Worm (Caenorhabditis elegans): ENCODE data around the gene E02C12.11.

The E02C12.11 gene

DNA sequence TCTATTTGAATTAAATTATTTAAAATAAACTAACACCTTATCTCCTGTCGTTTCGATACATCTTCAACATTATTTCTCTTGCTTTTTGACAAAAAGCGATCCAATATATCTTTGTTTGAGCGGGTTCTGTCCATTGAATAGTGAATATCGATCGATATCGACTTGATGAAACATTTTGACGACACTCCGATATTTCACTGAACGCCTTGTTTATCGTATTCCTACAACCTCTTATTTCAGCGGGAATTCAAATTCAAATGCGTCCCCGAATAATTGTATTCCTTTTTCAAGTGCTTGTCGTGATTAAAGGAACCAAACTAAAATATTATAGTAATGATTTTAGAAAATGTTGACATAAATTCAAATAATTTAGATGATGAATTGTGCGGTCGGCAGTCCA, 32.9 kb downstream of the E02C12.11 start, which contains the start of the genes K07B1.7 and try-5:
TSS of gene K07B1.7 (minus strand) at position 159 of the 400 bp plus-strand sequence.
TSS of gene try-5 (plus strand) at position 241 of the 400 bp plus-strand sequence.
- no peak for TF ChIP-seq him-1 (tag; optimal IDR thresholded peaks at IDR 0.05)
- no peak for TF ChIP-seq dao-5 (tag; optimal IDR thresholded peaks at IDR 0.05)
- no peak for TF ChIP-seq W03F9.2 (tag; optimal IDR thresholded peaks at IDR 0.05)

DNA sequence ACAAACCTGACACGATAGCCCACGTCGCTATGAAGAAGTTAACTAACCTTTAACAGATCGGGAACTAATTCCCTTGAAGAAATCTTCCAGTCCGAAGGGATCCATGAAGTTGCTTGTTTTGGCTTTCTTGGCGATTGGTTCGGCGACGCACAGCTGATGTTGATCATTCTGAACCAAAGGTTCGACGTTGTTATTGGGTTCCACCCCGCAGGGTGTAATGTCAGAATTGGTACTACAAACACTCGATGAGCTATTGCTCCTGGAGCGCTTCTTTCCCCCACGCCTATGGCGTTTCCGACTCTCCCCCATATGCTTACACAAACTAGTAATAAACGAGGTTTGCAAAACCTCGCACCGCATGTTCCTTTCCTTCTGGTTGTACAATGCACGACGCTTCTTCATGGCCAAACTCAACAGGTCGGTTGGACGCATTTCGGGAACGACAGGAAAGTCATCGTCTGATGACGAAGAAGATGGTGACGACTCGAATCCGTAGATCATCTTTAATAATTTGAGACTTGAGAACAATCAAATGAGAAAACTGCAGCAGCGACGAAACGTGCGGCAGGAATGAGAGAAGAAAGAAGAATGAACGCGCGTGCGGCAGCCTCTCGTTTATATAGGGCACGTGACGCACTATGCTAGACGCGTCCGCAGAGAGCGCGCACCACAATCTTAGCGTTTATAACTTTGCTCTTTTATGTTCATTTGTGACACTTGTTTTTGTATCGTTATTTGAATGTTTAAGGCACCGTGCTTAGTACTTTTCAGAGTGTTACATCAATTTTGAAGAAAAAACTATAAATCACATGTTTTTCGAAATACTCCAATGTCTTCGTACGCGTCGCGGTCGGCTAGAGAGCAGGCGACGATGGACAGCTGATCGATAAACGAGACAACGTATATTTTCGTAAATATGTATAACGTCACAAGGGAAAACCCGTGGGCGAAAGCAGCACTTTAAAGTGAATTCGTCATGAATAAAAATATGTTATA, 35.8 kb downstream of the E02C12.11 start, which contains the start of gene tos-1:
TSS of gene tos-1 (minus strand) at position 575 of the 996 bp plus-strand sequence.
- TF ChIP-seq dao-5 (tag; optimal IDR thresholded peaks at IDR 0.05), result no peak
- TF ChIP-seq him-1 (tag; optimal IDR thresholded peaks at IDR 0.05), result peak; percentile 96
- TF ChIP-seq W03F9.2 (tag; optimal IDR thresholded peaks at IDR 0.05), result peak; percentile 89

DNA sequence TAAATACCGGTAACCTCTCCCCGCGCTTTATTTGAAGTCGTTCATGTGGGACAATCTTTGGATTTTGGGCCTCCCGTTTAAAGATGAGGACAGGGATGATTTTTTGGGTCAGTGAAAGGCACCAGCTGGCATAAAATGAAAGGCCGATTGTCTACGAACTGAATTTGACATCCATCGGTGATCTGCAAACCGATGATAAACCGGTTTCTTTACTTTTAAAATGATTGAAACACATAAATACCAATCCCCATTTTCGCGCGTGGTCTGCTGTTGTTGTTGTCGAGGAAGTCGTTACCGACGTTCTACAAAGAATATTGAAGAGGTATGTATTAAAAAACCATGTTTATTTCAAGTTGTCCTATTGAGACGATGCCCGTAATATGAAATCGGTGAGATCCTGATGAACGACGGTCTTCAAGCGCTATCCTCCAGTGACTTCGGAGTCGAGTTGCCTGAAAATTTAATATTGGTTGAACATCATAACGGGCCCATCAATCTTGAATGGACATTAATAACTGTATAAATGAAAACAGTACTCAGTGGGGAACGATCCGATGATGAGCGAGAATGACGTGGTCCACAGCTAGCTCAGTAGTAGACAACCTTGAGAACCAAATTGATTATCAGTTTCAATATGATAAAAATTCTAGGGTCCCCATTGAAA, 36.6 kb downstream of the E02C12.11 start:
- TF ChIP-seq dao-5 (tag; optimal IDR thresholded peaks at IDR 0.05), result no peak
- no peak for TF ChIP-seq W03F9.2 (tag; optimal IDR thresholded peaks at IDR 0.05)
- no peak for TF ChIP-seq him-1 (tag; optimal IDR thresholded peaks at IDR 0.05)

DNA sequence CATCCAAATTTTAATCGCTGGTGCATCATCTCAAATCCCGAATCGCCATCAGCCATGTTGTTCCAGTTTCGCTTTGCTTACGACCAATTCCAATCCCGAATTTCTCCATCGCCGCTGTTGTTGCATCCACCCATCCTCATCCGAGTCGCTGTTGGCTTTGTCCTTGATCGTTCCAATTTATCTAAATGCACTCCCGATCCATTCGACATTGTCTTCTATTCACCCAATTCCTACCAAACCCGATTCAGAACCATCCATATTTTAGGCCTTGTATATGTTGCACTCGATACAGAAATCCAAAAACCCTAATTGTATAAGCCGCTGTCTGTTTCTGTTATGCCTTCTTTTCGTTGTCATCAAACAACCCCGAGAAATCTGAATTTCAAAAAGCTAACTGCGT, 39.4 kb downstream of the E02C12.11 start:
- TF ChIP-seq him-1 (tag; optimal IDR thresholded peaks at IDR 0.05), result no peak
- no peak for TF ChIP-seq dao-5 (tag; optimal IDR thresholded peaks at IDR 0.05)
- TF ChIP-seq W03F9.2 (tag; optimal IDR thresholded peaks at IDR 0.05), result no peak

DNA sequence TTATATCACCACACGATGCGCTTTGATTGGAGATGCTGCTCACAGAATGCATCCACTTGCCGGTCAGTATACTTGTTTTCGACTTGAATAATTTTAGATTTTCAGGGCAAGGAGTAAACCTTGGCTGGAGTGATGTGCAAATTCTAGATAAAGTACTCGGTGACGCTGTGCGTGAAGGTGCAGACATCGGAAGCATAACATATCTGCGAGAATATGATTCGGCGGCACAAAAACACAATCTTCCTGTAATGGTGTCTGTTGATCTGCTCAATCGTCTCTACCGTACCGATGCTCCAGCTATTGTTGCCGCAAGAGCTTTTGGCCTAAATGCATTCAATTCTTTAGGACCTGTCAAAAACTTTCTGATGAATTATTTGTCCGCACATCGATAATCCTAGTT, 41.3 kb downstream of the E02C12.11 start:
- TF ChIP-seq W03F9.2 (tag; optimal IDR thresholded peaks at IDR 0.05) (no peak), him-1 (tag; optimal IDR thresholded peaks at IDR 0.05) (no peak), dao-5 (tag; optimal IDR thresholded peaks at IDR 0.05) (no peak)

DNA sequence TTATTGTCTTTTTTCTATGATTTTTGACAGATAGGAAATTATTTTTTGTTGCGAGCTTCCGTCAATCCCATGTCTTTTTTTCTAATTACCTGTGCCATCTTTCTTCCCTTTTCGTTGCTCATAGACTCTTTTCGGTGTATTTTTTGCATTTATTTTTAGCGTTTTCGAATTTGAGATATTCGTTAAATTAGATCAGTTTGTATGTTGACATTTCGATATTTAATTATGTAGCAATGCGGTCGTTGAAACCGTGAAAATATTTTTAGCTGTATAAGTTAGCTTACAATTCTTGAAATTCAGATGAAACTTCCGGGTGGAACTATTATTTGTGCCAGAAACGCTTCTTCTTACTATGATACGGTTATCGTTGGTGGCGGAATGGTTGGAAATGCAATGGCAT, 43.2 kb downstream of the E02C12.11 start, which contains the start of gene coq-6:
TSS of gene coq-6 (plus strand) at position 301 of the 400 bp plus-strand sequence.
- TF ChIP-seq dao-5 (tag; optimal IDR thresholded peaks at IDR 0.05) (no peak), him-1 (tag; optimal IDR thresholded peaks at IDR 0.05) (no peak), W03F9.2 (tag; optimal IDR thresholded peaks at IDR 0.05) (no peak)

DNA sequence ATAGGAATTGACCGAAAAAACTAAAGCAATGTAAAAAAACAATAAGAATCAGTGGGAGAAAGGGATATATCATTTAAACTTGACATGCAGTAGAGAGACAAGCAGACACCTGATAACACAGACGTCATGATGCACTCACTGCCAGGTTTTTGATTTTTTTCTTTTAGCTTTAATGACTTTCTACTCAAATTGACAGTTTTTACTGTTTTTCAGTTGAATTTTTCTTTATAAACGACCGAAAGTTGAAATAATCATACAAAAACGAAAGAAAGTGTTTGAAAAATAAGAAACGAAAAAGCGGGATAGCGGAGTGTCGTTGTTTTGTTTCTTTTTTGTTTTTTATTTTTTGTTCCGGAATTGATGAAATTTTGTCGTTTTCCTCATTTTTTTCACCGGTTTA, 45.5 kb downstream of the E02C12.11 start, which contains the start of gene ucp-4:
TSS of gene ucp-4 (plus strand) at position 83 of the 400 bp plus-strand sequence.
- TF ChIP-seq W03F9.2 (tag; optimal IDR thresholded peaks at IDR 0.05), result peak; percentile 29
- TF ChIP-seq him-1 (tag; optimal IDR thresholded peaks at IDR 0.05), result no peak
- TF ChIP-seq dao-5 (tag; optimal IDR thresholded peaks at IDR 0.05), result no peak

DNA sequence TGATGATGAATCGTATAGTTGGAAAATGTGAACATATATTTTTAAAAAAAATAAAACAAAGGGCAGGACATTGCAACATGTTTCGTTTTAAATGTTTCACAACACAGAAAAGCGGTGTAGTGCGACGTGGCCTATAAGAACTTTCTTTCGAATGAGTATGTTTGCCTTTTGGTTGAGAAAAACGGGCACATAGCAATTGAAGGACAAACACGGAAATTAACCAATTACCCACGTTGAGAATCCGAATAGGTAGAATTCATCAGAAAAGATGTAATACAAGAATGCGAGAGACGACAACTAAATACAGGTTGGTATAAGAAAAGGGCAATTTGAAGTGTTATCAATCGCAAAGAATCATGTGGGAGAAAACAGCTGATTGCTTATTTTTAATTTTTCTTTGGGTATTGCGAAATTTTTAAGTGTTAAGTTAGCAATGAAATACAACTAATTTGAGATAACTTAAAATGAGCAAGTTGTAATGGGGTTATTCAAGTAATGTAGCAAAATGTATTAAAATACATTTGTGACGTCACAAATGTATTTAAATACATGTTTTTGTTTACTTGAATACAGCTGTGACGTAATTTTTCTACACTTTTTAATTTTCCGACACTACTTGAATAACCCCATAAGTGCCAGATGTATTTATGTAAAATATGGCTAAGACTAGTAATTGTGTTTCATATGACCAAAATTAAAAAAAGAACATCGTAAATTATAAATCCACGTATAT, 46.2 kb downstream of the E02C12.11 start, which contains the start of gene acl-14:
TSS of gene acl-14 (minus strand) at position 316 of the 733 bp plus-strand sequence.
- TF ChIP-seq W03F9.2 (tag; optimal IDR thresholded peaks at IDR 0.05), result no peak
- TF ChIP-seq dao-5 (tag; optimal IDR thresholded peaks at IDR 0.05), result no peak
- TF ChIP-seq him-1 (tag; optimal IDR thresholded peaks at IDR 0.05), result no peak

DNA sequence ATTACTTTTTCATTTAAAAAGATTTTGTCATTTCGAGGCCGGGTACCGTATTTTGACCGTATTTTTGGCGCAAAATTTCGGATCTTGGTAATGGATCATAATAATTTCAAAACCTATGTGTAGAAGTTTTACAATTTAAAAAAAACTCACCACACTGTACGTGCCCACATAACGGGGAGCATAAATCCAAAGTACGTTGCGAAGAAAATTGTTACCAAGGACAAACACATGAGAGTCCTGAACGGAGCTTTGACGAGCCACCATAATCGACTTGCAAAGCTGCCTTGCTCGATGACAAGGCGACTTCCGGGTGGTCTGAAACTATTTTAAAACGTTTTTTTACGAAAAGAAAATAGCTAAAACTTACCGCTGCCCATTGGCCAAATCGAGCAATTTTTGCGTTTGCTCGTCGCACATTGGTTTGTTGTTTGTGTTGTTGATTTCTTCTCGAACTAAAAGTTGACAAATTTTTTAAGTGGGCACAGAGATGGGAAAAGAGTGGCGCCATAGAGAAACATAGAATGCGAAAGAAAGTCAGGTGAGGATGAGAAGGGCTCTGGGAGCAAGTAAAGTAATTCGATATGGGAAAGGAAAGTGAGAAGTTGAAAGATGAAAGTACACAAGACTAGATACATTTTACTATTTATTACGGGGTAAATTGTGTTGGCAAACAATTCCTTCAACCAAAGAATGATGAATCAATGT, 46.9 kb downstream of the E02C12.11 start:
- TF ChIP-seq him-1 (tag; optimal IDR thresholded peaks at IDR 0.05), result no peak
- TF ChIP-seq W03F9.2 (tag; optimal IDR thresholded peaks at IDR 0.05), result no peak
- TF ChIP-seq dao-5 (tag; optimal IDR thresholded peaks at IDR 0.05), result no peak

All from whole organism, L4/young adult.